Fruit fly (Drosophila melanogaster) whole organism, embryonic: ENCODE results near the gene Nthl1.
A peak's percentile ranks its signal among the peaks of the same experiment; 100 is the strongest.

Experiments
- B-H2 ChIP-seq: fragments of 200-800 bp; sonication (Bioruptor generic); optimal IDR thresholded peaks from 2 replicates; lab custom pipeline; 2018; ENCODE audit warnings: missing biosample characterization, mild to moderate bottlenecking, missing genetic modification characterization
- CG11247 ChIP-seq: fragments of 200-800 bp; sonication (Bioruptor generic); IDR thresholded peaks from 2 replicates; pipeline ENCODE4 v1.3.6; 2022; ENCODE audit warnings: missing biosample characterization, missing genetic modification characterization
- CG11398 ChIP-seq: fragments of 200-800 bp; sonication (Bioruptor generic); optimal IDR thresholded peaks from 2 replicates; lab custom pipeline; 2016; ENCODE audit warnings: missing biosample characterization, missing genetic modification characterization
- CG12155 ChIP-seq: fragments of 200-800 bp; sonication (Bioruptor generic); optimal IDR thresholded peaks from 3 replicates; lab custom pipeline; 2016; ENCODE audit warnings: missing biosample characterization, missing genetic modification characterization
- CG12236 ChIP-seq: fragments of 200-800 bp; sonication (Bioruptor generic); optimal IDR thresholded peaks from 2 replicates; lab custom pipeline; 2016; ENCODE audit warnings: missing biosample characterization, missing genetic modification characterization
- CG12769 ChIP-seq: fragments of 200-800 bp; sonication (Bioruptor generic); optimal IDR thresholded peaks from 2 replicates; lab custom pipeline; 2019; ENCODE audit warnings: missing biosample characterization, mild to moderate bottlenecking, missing genetic modification characterization, moderate library complexity
- CG13894 ChIP-seq: fragments of 200-800 bp; sonication (Bioruptor generic); optimal IDR thresholded peaks from 3 replicates; lab custom pipeline; 2018; ENCODE audit warnings: missing biosample characterization, mild to moderate bottlenecking, missing genetic modification characterization, moderate library complexity
- CG15269 ChIP-seq: fragments of 200-800 bp; sonication (Bioruptor generic); optimal IDR thresholded peaks from 2 replicates; lab custom pipeline; 2018; ENCODE audit warnings: missing biosample characterization, mild to moderate bottlenecking, missing genetic modification characterization, moderate library complexity
- CG16863 ChIP-seq: fragments of 200-800 bp; sonication (Bioruptor generic); optimal IDR thresholded peaks from 3 replicates; lab custom pipeline; 2016; ENCODE audit warnings: missing biosample characterization, missing genetic modification characterization
- CG17328 ChIP-seq: fragments of 200-800 bp; sonication (Bioruptor generic); IDR thresholded peaks from 2 replicates; pipeline ENCODE4 v1.3.6; 2022; ENCODE audit warnings: missing biosample characterization, missing genetic modification characterization
- CG17829 ChIP-seq: fragments of 200-800 bp; optimal IDR thresholded peaks from 2 replicates; lab custom pipeline; 2019; ENCODE audit warnings: missing biosample characterization, mild to moderate bottlenecking, missing genetic modification characterization, moderate library complexity
- CG30431 ChIP-seq: fragments of 200-800 bp; sonication (Bioruptor generic); optimal IDR thresholded peaks from 2 replicates; lab custom pipeline; 2017; ENCODE audit warnings: missing biosample characterization, missing genetic modification characterization
- CG3995 ChIP-seq: fragments of 200-800 bp; sonication (Bioruptor generic); optimal IDR thresholded peaks from 3 replicates; lab custom pipeline; 2016; ENCODE audit warnings: missing biosample characterization, missing genetic modification characterization
- CG4617 ChIP-seq: fragments of 200-800 bp; sonication (Bioruptor generic); optimal IDR thresholded peaks from 3 replicates; lab custom pipeline; 2016; ENCODE audit warnings: missing biosample characterization, missing genetic modification characterization, borderline replicate concordance
- CG6765 ChIP-seq: fragments of 200-800 bp; sonication (Bioruptor generic); optimal IDR thresholded peaks from 3 replicates; lab custom pipeline; 2017; ENCODE audit warnings: missing biosample characterization, mild to moderate bottlenecking, missing genetic modification characterization
- CG7839 ChIP-seq: fragments of 200-800 bp; sonication (Bioruptor generic); optimal IDR thresholded peaks from 3 replicates; lab custom pipeline; 2018; ENCODE audit warnings: missing biosample characterization, mild to moderate bottlenecking, missing genetic modification characterization, moderate library complexity
- CG8281 ChIP-seq: fragments of 200-800 bp; sonication (Bioruptor generic); optimal IDR thresholded peaks from 2 replicates; lab custom pipeline; 2018; ENCODE audit warnings: missing biosample characterization, mild to moderate bottlenecking, missing genetic modification characterization, moderate library complexity
- CG8388 ChIP-seq: fragments of 200-800 bp; sonication (Bioruptor generic); optimal IDR thresholded peaks from 2 replicates; lab custom pipeline; 2019; ENCODE audit warnings: missing biosample characterization, mild to moderate bottlenecking, missing genetic modification characterization, moderate library complexity
- CG8944 ChIP-seq: fragments of 200-800 bp; sonication (Bioruptor generic); optimal IDR thresholded peaks from 3 replicates; lab custom pipeline; 2016; ENCODE audit warnings: missing biosample characterization, missing genetic modification characterization
- CG9437 ChIP-seq: fragments of 200-800 bp; sonication (Bioruptor generic); optimal IDR thresholded peaks from 2 replicates; lab custom pipeline; 2018; ENCODE audit warnings: missing biosample characterization, mild to moderate bottlenecking, missing genetic modification characterization
- CG9817 ChIP-seq: fragments of 200-800 bp; sonication (Bioruptor generic); optimal IDR thresholded peaks from 2 replicates; lab custom pipeline; 2018; ENCODE audit warnings: missing biosample characterization, mild to moderate bottlenecking, missing genetic modification characterization, moderate library complexity
- Chrac-16 ChIP-seq: fragments of 200-800 bp; sonication (Bioruptor generic); optimal IDR thresholded peaks from 3 replicates; lab custom pipeline; 2016; ENCODE audit warnings: missing biosample characterization, missing genetic modification characterization
- D ChIP-seq, 2 experiments: fragments of 200-800 bp in 1 of 2; fragments of >200 bp in 1 of 2; sonication (Bioruptor generic) in 1 of 2; optimal IDR thresholded peaks; 2 replicates in 1 of 2; 3 replicates in 1 of 2; lab custom pipeline; 2017; ENCODE audit warnings: mild to moderate bottlenecking in 1 of 2, missing biosample characterization in 1 of 2, missing genetic modification characterization in 1 of 2, missing genetic modification reagents in 1 of 2
- Doc3 ChIP-seq: fragments of 200-800 bp; sonication (Bioruptor generic); IDR thresholded peaks from 3 replicates; pipeline ENCODE4 v1.3.6; 2022; ENCODE audit warnings: missing biosample characterization, missing genetic modification characterization; ENCODE audit not compliant: partially characterized antibody
- E2f1 ChIP-seq: fragments of 200-800 bp; sonication (Bioruptor generic); IDR thresholded peaks from 2 replicates; pipeline ENCODE4 v1.3.6; 2022; ENCODE audit warnings: missing biosample characterization, missing genetic modification characterization
- E2f2 ChIP-seq: fragments of 200-800 bp; sonication (Bioruptor generic); IDR thresholded peaks from 2 replicates; pipeline ENCODE4 v1.3.6; 2022; ENCODE audit warnings: missing biosample characterization, missing genetic modification characterization
- Fer1 ChIP-seq: fragments of 200-800 bp; sonication (Bioruptor generic); optimal IDR thresholded peaks from 2 replicates; lab custom pipeline; 2017; ENCODE audit warnings: missing biosample characterization, mild to moderate bottlenecking, missing genetic modification characterization
- Fer2 ChIP-seq: fragments of 200-800 bp; sonication (Bioruptor generic); optimal IDR thresholded peaks from 2 replicates; lab custom pipeline; 2018; ENCODE audit warnings: missing biosample characterization, mild to moderate bottlenecking, missing genetic modification characterization, moderate library complexity
- Gsc ChIP-seq: fragments of 200-800 bp; sonication (Bioruptor generic); IDR thresholded peaks from 2 replicates; pipeline ENCODE4 v1.3.6; 2022; ENCODE audit warnings: missing biosample characterization, missing genetic modification characterization
- HLH3B ChIP-seq: fragments of 200-800 bp; sonication (Bioruptor generic); IDR thresholded peaks from 2 replicates; pipeline ENCODE4 v1.3.6; 2022; ENCODE audit warnings: missing biosample characterization, missing genetic modification characterization
- Hmr ChIP-seq: fragments of 200-800 bp; sonication (Bioruptor generic); optimal IDR thresholded peaks from 3 replicates; lab custom pipeline; 2017; ENCODE audit warnings: mild to moderate bottlenecking, missing biosample characterization, missing genetic modification reagents, missing genetic modification characterization
- Hmx ChIP-seq: fragments of 200-800 bp; sonication (Bioruptor generic); optimal IDR thresholded peaks from 2 replicates; lab custom pipeline; 2016; ENCODE audit warnings: missing biosample characterization, missing genetic modification characterization
- NFAT ChIP-seq: fragments of 200-800 bp; sonication (Bioruptor generic); IDR thresholded peaks from 2 replicates; pipeline ENCODE4 v1.3.6; 2022; ENCODE audit warnings: missing biosample characterization, missing genetic modification characterization
- Pdp1 ChIP-seq, 2 experiments: fragments of 200-800 bp; sonication (Bioruptor generic); optimal IDR thresholded peaks; 3 replicates each; lab custom pipeline; 2016; ENCODE audit warnings: missing biosample characterization in 2 of 2, missing genetic modification characterization in 2 of 2, mild to moderate bottlenecking in 1 of 2, moderate library complexity in 1 of 2
- Taf1 ChIP-seq: fragments of 200-800 bp; sonication (Bioruptor generic); IDR thresholded peaks from 2 replicates; pipeline ENCODE4 v1.3.6; 2022; ENCODE audit warnings: missing biosample characterization, missing genetic modification characterization
- abd-A ChIP-seq: fragments of 200-800 bp; sonication (Bioruptor generic); optimal IDR thresholded peaks from 3 replicates; lab custom pipeline; 2019; ENCODE audit warnings: missing biosample characterization, mild to moderate bottlenecking, missing genetic modification characterization, moderate library complexity
- bowl ChIP-seq: fragments of 200-800 bp; sonication (Bioruptor generic); IDR thresholded peaks from 2 replicates; pipeline ENCODE4 v1.3.6; 2022; ENCODE audit warnings: missing biosample characterization, missing genetic modification characterization
- br ChIP-seq: fragments of >200 bp; optimal IDR thresholded peaks from 2 replicates; lab custom pipeline; 2017
- btn ChIP-seq: fragments of 200-800 bp; sonication (Bioruptor generic); optimal IDR thresholded peaks from 2 replicates; lab custom pipeline; 2016; ENCODE audit warnings: missing biosample characterization, missing genetic modification characterization
- caup ChIP-seq: fragments of 200-800 bp; sonication (Bioruptor generic); optimal IDR thresholded peaks from 3 replicates; lab custom pipeline; 2017; ENCODE audit warnings: missing biosample characterization, mild to moderate bottlenecking, missing genetic modification characterization, moderate library complexity; ENCODE audit not compliant: severe bottlenecking
- chinmo ChIP-seq: fragments of 200-800 bp; sonication (Bioruptor generic); IDR thresholded peaks from 4 replicates; pipeline ENCODE4 v1.3.6; 2022; ENCODE audit warnings: missing biosample characterization, missing genetic modification characterization; ENCODE audit not compliant: partially characterized antibody
- cwo ChIP-seq: fragments of 200-800 bp; sonication (Bioruptor generic); optimal IDR thresholded peaks from 3 replicates; lab custom pipeline; 2017; ENCODE audit warnings: missing biosample characterization, missing genetic modification characterization, mild to moderate bottlenecking, moderate library complexity, missing genetic modification reagents
- grn ChIP-seq: fragments of 200-800 bp; sonication (Bioruptor generic); optimal IDR thresholded peaks from 3 replicates; lab custom pipeline; 2017; ENCODE audit warnings: missing biosample characterization, missing genetic modification characterization
- her ChIP-seq: fragments of 200-800 bp; sonication (Bioruptor generic); optimal IDR thresholded peaks from 2 replicates; lab custom pipeline; 2016; ENCODE audit warnings: missing biosample characterization, missing genetic modification characterization
- lab ChIP-seq: fragments of 200-800 bp; sonication (Bioruptor generic); optimal IDR thresholded peaks from 3 replicates; lab custom pipeline; 2017; ENCODE audit warnings: missing biosample characterization, missing genetic modification characterization, mild to moderate bottlenecking, moderate library complexity, missing genetic modification reagents
- luna ChIP-seq: fragments of 200-800 bp; sonication (Bioruptor generic); optimal IDR thresholded peaks from 2 replicates; lab custom pipeline; 2016; ENCODE audit warnings: missing biosample characterization, missing genetic modification characterization
- scrt ChIP-seq: fragments of 200-800 bp; sonication (Bioruptor generic); optimal IDR thresholded peaks from 2 replicates; lab custom pipeline; 2018; ENCODE audit warnings: missing biosample characterization, mild to moderate bottlenecking, missing genetic modification characterization, moderate library complexity
- sd ChIP-seq: fragments of 200-800 bp; sonication (Bioruptor generic); optimal IDR thresholded peaks from 3 replicates; lab custom pipeline; 2018; ENCODE audit warnings: missing biosample characterization, mild to moderate bottlenecking, missing genetic modification characterization, moderate library complexity
- sens ChIP-seq: fragments of 200-800 bp; sonication (Bioruptor generic); peaks from one replicate; lab custom pipeline; 2016; ENCODE audit warnings: missing biosample characterization, missing genetic modification characterization
- sna ChIP-seq: fragments of 200-800 bp; sonication (Bioruptor generic); IDR thresholded peaks from 2 replicates; pipeline ENCODE4 v1.3.6; 2022; ENCODE audit warnings: missing biosample characterization, missing genetic modification characterization; ENCODE audit not compliant: partially characterized antibody
- usp ChIP-seq: fragments of >200 bp; optimal IDR thresholded peaks from 2 replicates; lab custom pipeline; 2017; ENCODE audit warnings: missing biosample characterization, missing genetic modification characterization

Gene Nthl1

dm6 chr2L:20904327-20904726, 23.3 kb downstream of the Nthl1 start:
- no peak for TF ChIP-seq E2f1 (GFP tag; lab: Robert Waterston, UW)
- no peak for TF ChIP-seq luna (GFP tag; lab: Kevin White, UChicago)
- no peak for TF ChIP-seq CG9817 (tag; lab: Kevin White, UChicago)
- TF ChIP-seq btn (GFP tag; lab: Kevin White, UChicago): no peak
- TF ChIP-seq Doc3 (GFP tag; lab: Robert Waterston, UW): no peak
- TF ChIP-seq CG13894 (tag; lab: Kevin White, UChicago): peak; percentile 94
- TF ChIP-seq CG9437 (GFP tag; lab: Kevin White, UChicago): no peak
- peak; percentile 15 for TF ChIP-seq grn (GFP tag; lab: Kevin White, UChicago)
- 0 out of 4 replicates have a peak, but pooled peaks have one; percentile 36 for TF ChIP-seq chinmo (GFP tag; lab: Robert Waterston, UW)
- TF ChIP-seq CG3995: no peak
- no peak for TF ChIP-seq Chrac-16 (GFP tag; lab: Kevin White, UChicago)
- TF ChIP-seq scrt (GFP tag; lab: Kevin White, UChicago): no peak
- TF ChIP-seq Gsc (GFP tag; lab: Robert Waterston, UW): no peak
- no peak for TF ChIP-seq CG15269
- TF ChIP-seq CG16863: no peak
- TF ChIP-seq lab: peak; percentile 5
- TF ChIP-seq caup: no peak
- TF ChIP-seq bowl (GFP tag; lab: Robert Waterston, UW): no peak
- no peak for TF ChIP-seq CG6765
- no peak for TF ChIP-seq her (GFP tag; lab: Kevin White, UChicago)
- TF ChIP-seq Hmx: no peak
- no peak for TF ChIP-seq Taf1 (GFP tag; lab: Robert Waterston, UW)
- TF ChIP-seq CG12769 (tag; lab: Kevin White, UChicago): no peak
- no peak for TF ChIP-seq CG12155
- TF ChIP-seq Fer1 (GFP tag; lab: Kevin White, UChicago): no peak
- TF ChIP-seq NFAT (GFP tag; lab: Robert Waterston, UW): no peak
- TF ChIP-seq CG7839 (tag; lab: Kevin White, UChicago): no peak
- no peak for TF ChIP-seq CG8281 (tag; lab: Kevin White, UChicago)
- no peak for TF ChIP-seq CG11398 (GFP tag; lab: Kevin White, UChicago)
- no peak for TF ChIP-seq Hmr (GFP tag; lab: Kevin White, UChicago)
- no peak for TF ChIP-seq sna
- no peak for TF ChIP-seq CG4617 (GFP tag; lab: Kevin White, UChicago)
- TF ChIP-seq, all 482 proteins: peak for 4

dm6 chr2L:20898478-20899075, 29.1 kb downstream of the Nthl1 start:
- no peak for TF ChIP-seq CG17328
- TF ChIP-seq D (optimal IDR thresholded peaks at IDR 0.05; lab: Kevin White, UChicago): no peak
- TF ChIP-seq D (GFP tag; optimal IDR thresholded peaks at IDR 0.05; lab: Kevin White, UChicago): no peak
- no peak for TF ChIP-seq CG17829 (tag; lab: Kevin White, UChicago)
- TF ChIP-seq CG30431: no peak
- TF ChIP-seq E2f2 (GFP tag; lab: Robert Waterston, UW): no peak
- no peak for TF ChIP-seq usp (GFP tag; lab: Kevin White, UChicago)
- peak; percentile 66 for TF ChIP-seq cwo
- no peak for TF ChIP-seq CG8388 (GFP tag; lab: Kevin White, UChicago)
- TF ChIP-seq CG12236: no peak
- TF ChIP-seq HLH3B (GFP tag; lab: Robert Waterston, UW): no peak
- TF ChIP-seq Fer2 (tag; lab: Kevin White, UChicago): no peak
- TF ChIP-seq CG11247 (GFP tag; lab: Robert Waterston, UW): no peak
- no peak for TF ChIP-seq br
- TF ChIP-seq CG8944: no peak
- peak; percentile 40 for TF ChIP-seq abd-A (tag; lab: Kevin White, UChicago)
- peak; percentile 78 for TF ChIP-seq sd (tag; lab: Kevin White, UChicago)
- peak; percentile 29 for TF ChIP-seq sens
- no peak for TF ChIP-seq B-H2 (GFP tag; lab: Kevin White, UChicago)
- peak in 1 of 2 experiments; percentile 50 for TF ChIP-seq Pdp1 (GFP tag; optimal IDR thresholded peaks at IDR 0.05; lab: Kevin White, UChicago)
